Worm (Caenorhabditis elegans) whole organism, late embryonic: Measurements from ENCODE around the gene C26B9.6.

Experiments used
- C08G9.2 ChIP-seq: sonication (generic microtip); optimal IDR thresholded peaks from 2 replicates; lab custom pipeline; 2016; ENCODE audit warnings: mild to moderate bottlenecking, missing genetic modification characterization, moderate library complexity, missing compliant biosample characterization
- C38D4.7 ChIP-seq: fragments of 200-800 bp; sonication (Bioruptor generic); optimal IDR thresholded peaks from 2 replicates; lab custom pipeline; 2018; ENCODE audit warnings: mild to moderate bottlenecking, missing genetic modification characterization, moderate library complexity, missing compliant biosample characterization
- Y22D7AL.16 ChIP-seq: sonication (generic microtip); optimal IDR thresholded peaks from 2 replicates; lab custom pipeline; 2016; ENCODE audit warnings: missing genetic modification characterization, missing compliant biosample characterization
- ahr-1 ChIP-seq: sonication (generic microtip); optimal IDR thresholded peaks from 2 replicates; lab custom pipeline; 2016; ENCODE audit warnings: missing genetic modification characterization, missing compliant biosample characterization
- ceh-18 ChIP-seq: sonication (generic microtip); optimal IDR thresholded peaks from 2 replicates; lab custom pipeline; 2016; ENCODE audit warnings: missing genetic modification characterization, missing compliant biosample characterization
- ceh-2 ChIP-seq: sonication (generic microtip); optimal IDR thresholded peaks from 2 replicates; lab custom pipeline; 2016; ENCODE audit warnings: missing genotype, missing genetic modification characterization, missing compliant biosample characterization
- ceh-22 ChIP-seq: sonication (generic microtip); optimal IDR thresholded peaks from 2 replicates; lab custom pipeline; 2017; ENCODE audit warnings: missing biosample characterization, missing genetic modification characterization
- ceh-24 ChIP-seq: sonication (generic microtip); optimal IDR thresholded peaks from 2 replicates; lab custom pipeline; 2016; ENCODE audit warnings: mild to moderate bottlenecking, missing genetic modification characterization, missing compliant biosample characterization
- ceh-30 ChIP-seq: fragments of 150-350 bp; optimal IDR thresholded peaks from 2 replicates; lab custom pipeline; 2014; ENCODE audit warnings: missing biosample characterization, missing genetic modification characterization
- ceh-34 ChIP-seq: sonication (generic microtip); optimal IDR thresholded peaks from 2 replicates; lab custom pipeline; 2016; ENCODE audit warnings: mild to moderate bottlenecking, missing genetic modification characterization, missing compliant biosample characterization
- ceh-6 ChIP-seq: fragments of 200-800 bp; sonication (Bioruptor generic); optimal IDR thresholded peaks from 2 replicates; lab custom pipeline; 2018; ENCODE audit warnings: mild to moderate bottlenecking, missing genetic modification characterization, missing compliant biosample characterization
- ceh-9 ChIP-seq: sonication (generic microtip); optimal IDR thresholded peaks from 2 replicates; lab custom pipeline; 2016; ENCODE audit warnings: mild to moderate bottlenecking, missing genetic modification characterization, inconsistent platforms, missing compliant biosample characterization
- che-1 ChIP-seq: sonication (generic microtip); optimal IDR thresholded peaks from 2 replicates; lab custom pipeline; 2016; ENCODE audit warnings: mild to moderate bottlenecking, missing genetic modification characterization, missing compliant biosample characterization
- dmd-4 ChIP-seq: sonication (generic microtip); optimal IDR thresholded peaks from 2 replicates; lab custom pipeline; 2016; ENCODE audit warnings: borderline replicate concordance, missing genetic modification characterization, missing compliant biosample characterization
- dve-1 ChIP-seq: sonication (generic microtip); optimal IDR thresholded peaks from 2 replicates; lab custom pipeline; 2017; ENCODE audit warnings: antibody characterized with exemption, mild to moderate bottlenecking, missing genetic modification characterization, missing compliant biosample characterization
- elt-4 ChIP-seq: sonication (generic microtip); optimal IDR thresholded peaks from 2 replicates; lab custom pipeline; 2016; ENCODE audit warnings: missing genetic modification characterization, missing compliant biosample characterization
- ets-4 ChIP-seq: sonication (generic microtip); optimal IDR thresholded peaks from 2 replicates; lab custom pipeline; 2016; ENCODE audit warnings: missing genetic modification characterization, missing compliant biosample characterization
- eyg-1 ChIP-seq: sonication (generic microtip); optimal IDR thresholded peaks from 2 replicates; lab custom pipeline; 2016; ENCODE audit warnings: missing genotype, missing genetic modification characterization, missing compliant biosample characterization
- fax-1 ChIP-seq: sonication (generic microtip); optimal IDR thresholded peaks from 2 replicates; lab custom pipeline; 2016; ENCODE audit warnings: missing genotype, missing genetic modification characterization, missing compliant biosample characterization
- fkh-10 ChIP-seq: fragments of 150-350 bp; optimal IDR thresholded peaks from 2 replicates; lab custom pipeline; 2014; ENCODE audit warnings: missing biosample characterization, missing genetic modification reagents, missing genetic modification characterization
- fkh-6 ChIP-seq: sonication (generic microtip); optimal IDR thresholded peaks from 2 replicates; lab custom pipeline; 2016; ENCODE audit warnings: missing genetic modification characterization, missing compliant biosample characterization
- gmeb-2 ChIP-seq: sonication (generic microtip); optimal IDR thresholded peaks from 2 replicates; lab custom pipeline; 2016; ENCODE audit warnings: missing genetic modification characterization, inconsistent platforms, missing compliant biosample characterization
- hlh-13 ChIP-seq: fragments of 200-800 bp; sonication (Bioruptor generic); optimal IDR thresholded peaks from 2 replicates; lab custom pipeline; 2018; ENCODE audit warnings: mild to moderate bottlenecking, missing genetic modification characterization, missing compliant biosample characterization
- hlh-30 ChIP-seq: sonication (generic microtip); optimal IDR thresholded peaks from 2 replicates; lab custom pipeline; 2017; ENCODE audit warnings: antibody characterized with exemption, missing genetic modification characterization, missing compliant biosample characterization; ENCODE audit not compliant: insufficient read depth
- lim-6 ChIP-seq: sonication (generic microtip); optimal IDR thresholded peaks from 2 replicates; lab custom pipeline; 2016; ENCODE audit warnings: missing genetic modification characterization, missing compliant biosample characterization
- mec-3 ChIP-seq: sonication (generic microtip); optimal IDR thresholded peaks from 2 replicates; lab custom pipeline; 2016; ENCODE audit warnings: borderline replicate concordance, missing genetic modification characterization, missing compliant biosample characterization
- nfya-1 ChIP-seq: sonication (generic microtip); optimal IDR thresholded peaks from 2 replicates; lab custom pipeline; 2017; ENCODE audit warnings: missing genetic modification characterization, mild to moderate bottlenecking, missing compliant biosample characterization, antibody characterized with exemption, moderate library complexity
- nhr-232 ChIP-seq: sonication (generic microtip); optimal IDR thresholded peaks from 2 replicates; lab custom pipeline; 2016; ENCODE audit warnings: missing genetic modification characterization, missing compliant biosample characterization
- npax-4 ChIP-seq: sonication (generic microtip); optimal IDR thresholded peaks from 2 replicates; lab custom pipeline; 2016; ENCODE audit warnings: missing genetic modification characterization, missing compliant biosample characterization
- odd-2 ChIP-seq: sonication (generic microtip); optimal IDR thresholded peaks from 2 replicates; lab custom pipeline; 2017; ENCODE audit warnings: antibody characterized with exemption, mild to moderate bottlenecking, missing genetic modification characterization, missing compliant biosample characterization
- pat-9 ChIP-seq: fragments of 200-800 bp; sonication (Bioruptor generic); optimal IDR thresholded peaks from 2 replicates; lab custom pipeline; 2018; ENCODE audit warnings: mild to moderate bottlenecking, missing genetic modification characterization, moderate library complexity, missing compliant biosample characterization
- pha-2 ChIP-seq: sonication (generic microtip); optimal IDR thresholded peaks from 2 replicates; lab custom pipeline; 2017; ENCODE audit warnings: mild to moderate bottlenecking, missing genetic modification characterization, missing compliant biosample characterization
- pha-4 ChIP-seq: fragments of 150-350 bp; optimal IDR thresholded peaks from 2 replicates; lab custom pipeline; 2018; ENCODE audit warnings: missing biosample characterization, missing genetic modification reagents, missing genetic modification characterization
- rnt-1 ChIP-seq: sonication (generic microtip); optimal IDR thresholded peaks from 2 replicates; lab custom pipeline; 2016; ENCODE audit warnings: missing genetic modification characterization, missing compliant biosample characterization
- sdc-2 ChIP-seq: sonication (generic microtip); optimal IDR thresholded peaks from 2 replicates; lab custom pipeline; 2016; ENCODE audit warnings: missing genotype, missing genetic modification characterization, missing compliant biosample characterization
- sox-2 ChIP-seq: fragments of 200-800 bp; sonication (Bioruptor generic); IDR thresholded peaks from 2 replicates; pipeline ENCODE4 v1.3.6; 2022; ENCODE audit warnings: missing genetic modification reagents, missing genetic modification characterization, missing compliant biosample characterization
- sox-4 ChIP-seq: sonication (generic microtip); optimal IDR thresholded peaks from 2 replicates; lab custom pipeline; 2017; ENCODE audit warnings: mild to moderate bottlenecking, missing genetic modification characterization, inconsistent platforms, missing compliant biosample characterization
- tbx-7 ChIP-seq: sonication (generic microtip); optimal IDR thresholded peaks from 2 replicates; lab custom pipeline; 2016; ENCODE audit warnings: missing genotype, missing genetic modification characterization, missing compliant biosample characterization
- ttx-3 ChIP-seq: sonication (generic microtip); optimal IDR thresholded peaks from 2 replicates; lab custom pipeline; 2016; ENCODE audit warnings: missing genetic modification reagents, missing genetic modification characterization, missing compliant biosample characterization
- unc-3 ChIP-seq, 2 experiments: fragments of 200-800 bp in 1 of 2; sonication (Bioruptor generic) in 1 of 2; sonication (generic microtip) in 1 of 2; conservative IDR thresholded peaks in 1 of 2; optimal IDR thresholded peaks in 1 of 2; 2 replicates each; pipeline versions ENCODE4 v1.3.6 to Lab custom; 2016 to 2022; ENCODE audit warnings: missing compliant biosample characterization in 2 of 2, missing genetic modification characterization in 2 of 2, missing genetic modification reagents in 1 of 2
- unc-42 ChIP-seq: sonication (generic microtip); optimal IDR thresholded peaks from 2 replicates; lab custom pipeline; 2016; ENCODE audit warnings: missing genotype, missing genetic modification characterization, missing compliant biosample characterization
- zip-5 ChIP-seq: sonication (generic microtip); optimal IDR thresholded peaks from 2 replicates; lab custom pipeline; 2016; ENCODE audit warnings: missing genetic modification characterization, missing compliant biosample characterization

The C26B9.6 gene

ce11 chrX:5319214-5319838 lies 15.9 kb downstream of the C26B9.6 start (continued):
- peak; percentile 41 for TF ChIP-seq lim-6 (tag; lab: Kevin White, UChicago)
- peak; percentile 72 for TF ChIP-seq C38D4.7 (GFP tag; lab: Kevin White, UChicago)
- TF ChIP-seq dmd-4 (tag; lab: Kevin White, UChicago), result no peak
- TF ChIP-seq hlh-30 (tag; lab: Kevin White, UChicago), result no peak
- peak; percentile 39 for TF ChIP-seq ceh-24
- TF ChIP-seq ceh-2, result peak; percentile 54
- peak; percentile 67 for TF ChIP-seq sox-4
- TF ChIP-seq nfya-1 (tag; lab: Kevin White, UChicago), result peak; percentile 59
- peak; percentile 46 for TF ChIP-seq pat-9 (tag; lab: Kevin White, UChicago)
- TF ChIP-seq unc-3 (GFP tag; conservative IDR thresholded peaks at IDR 0.05; lab: Robert Waterston, UW), result peak; percentile 71; the same call in 1 of the 2 replicates
- TF ChIP-seq unc-3 (tag; optimal IDR thresholded peaks at IDR 0.05; lab: Kevin White, UChicago), result peak; percentile 42
- peak; percentile 51 for TF ChIP-seq ceh-9
- TF ChIP-seq ceh-30 (tag; lab: Kevin White, UChicago), result peak; percentile 45
- peak; percentile 70 for TF ChIP-seq gmeb-2 (tag; lab: Kevin White, UChicago)
- TF ChIP-seq odd-2 (tag; lab: Kevin White, UChicago), result no peak
- TF ChIP-seq ceh-34, result peak; percentile 55
- no peak for TF ChIP-seq tbx-7 (tag; lab: Kevin White, UChicago)
- peak; percentile 30 for TF ChIP-seq C08G9.2 (tag; lab: Kevin White, UChicago)
- TF ChIP-seq sdc-2 (tag; lab: Kevin White, UChicago), result peak; percentile 80
- TF ChIP-seq elt-4, result no peak
- peak; percentile 54 for TF ChIP-seq ceh-18 (tag; lab: Kevin White, UChicago)
- TF ChIP-seq fax-1, result peak; percentile 60
- peak; percentile 68 for TF ChIP-seq sox-2 (GFP tag; lab: Robert Waterston, UW)
- no peak for TF ChIP-seq fkh-10 (GFP tag; lab: Kevin White, UChicago)
- peak; percentile 70 for TF ChIP-seq nhr-232 (tag; lab: Kevin White, UChicago)
- TF ChIP-seq unc-42 (tag; lab: Kevin White, UChicago), result peak; percentile 26
- TF ChIP-seq zip-5 (tag; lab: Kevin White, UChicago), result peak; percentile 34
- peak; percentile 77 for TF ChIP-seq che-1 (tag; lab: Kevin White, UChicago)
- TF ChIP-seq dve-1, result peak; percentile 34
- TF ChIP-seq Y22D7AL.16 (tag; lab: Kevin White, UChicago), result peak; percentile 69
- peak; percentile 32 for TF ChIP-seq rnt-1 (tag; lab: Kevin White, UChicago)
- peak; percentile 66 for TF ChIP-seq npax-4 (tag; lab: Kevin White, UChicago)
- TF ChIP-seq ceh-6 (GFP tag; lab: Kevin White, UChicago), result peak; percentile 77
- TF ChIP-seq eyg-1 (tag; lab: Kevin White, UChicago), result peak; percentile 11
- TF ChIP-seq hlh-13 (GFP tag; lab: Kevin White, UChicago), result peak; percentile 75
- TF ChIP-seq mec-3 (tag; lab: Kevin White, UChicago), result no peak

DNA sequence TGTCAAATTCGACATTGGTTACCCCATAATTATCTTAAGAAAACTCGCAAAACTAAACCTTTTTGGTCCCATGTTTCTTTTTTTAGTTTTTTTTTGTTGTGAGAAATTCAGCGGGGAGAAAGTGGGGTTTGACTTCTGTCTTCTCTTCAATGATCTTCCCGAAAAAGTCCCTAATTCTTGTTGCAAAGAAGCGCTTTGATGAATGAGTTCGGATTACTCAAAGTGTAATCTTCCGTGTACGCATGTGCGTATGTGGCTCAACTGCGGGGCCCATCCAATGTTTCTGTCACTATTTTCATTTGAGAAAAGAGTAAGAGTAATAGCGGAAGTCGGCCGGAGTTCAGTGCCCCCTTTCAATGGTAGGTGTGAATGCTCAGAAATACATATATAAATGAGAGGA lies 24.1 kb downstream of the C26B9.6 start:
- no peak for TF ChIP-seq eyg-1 (tag; lab: Kevin White, UChicago)
- TF ChIP-seq odd-2 (tag; lab: Kevin White, UChicago), result no peak
- no peak for TF ChIP-seq ceh-22 (tag; lab: Kevin White, UChicago)
- no peak for TF ChIP-seq ceh-2
- TF ChIP-seq pha-4, result no peak
- no peak for TF ChIP-seq ttx-3 (tag; lab: Kevin White, UChicago)
- TF ChIP-seq fkh-6 (tag; lab: Kevin White, UChicago), result no peak
- TF ChIP-seq mec-3 (tag; lab: Kevin White, UChicago), result no peak
- no peak for TF ChIP-seq ahr-1
- no peak for TF ChIP-seq gmeb-2 (tag; lab: Kevin White, UChicago)
- TF ChIP-seq ceh-34, result no peak
- TF ChIP-seq ets-4 (tag; lab: Kevin White, UChicago), result no peak
- no peak for TF ChIP-seq pha-2 (tag; lab: Kevin White, UChicago)
